Worm (Caenorhabditis elegans) whole organism, L3 larva: ENCODE measurements around the gene atic-1.

Source experiments
- ceh-16 ChIP-seq: sonication (generic microtip); optimal IDR thresholded peaks from 2 replicates; lab custom pipeline; 2017; ENCODE audit warnings: missing biosample characterization, missing genetic modification characterization
- ceh-28 ChIP-seq: fragments of 150-350 bp; optimal IDR thresholded peaks from 2 replicates; lab custom pipeline; 2014; ENCODE audit warnings: missing biosample characterization, missing genetic modification reagents, missing genetic modification characterization
- egl-27 ChIP-seq: sonication (generic microtip); optimal IDR thresholded peaks from 4 replicates; lab custom pipeline; 2017; ENCODE audit warnings: missing biosample characterization, missing genetic modification reagents, missing genetic modification characterization
- elt-2 ChIP-seq: sonication (generic microtip); optimal IDR thresholded peaks from 2 replicates; lab custom pipeline; 2016; ENCODE audit warnings: missing genetic modification reagents, mild to moderate bottlenecking, missing genetic modification characterization, missing compliant biosample characterization
- fkh-10 ChIP-seq: sonication (generic microtip); optimal IDR thresholded peaks from 2 replicates; lab custom pipeline; 2017; ENCODE audit warnings: missing biosample characterization, missing genetic modification reagents, missing genetic modification characterization
- fos-1 ChIP-seq: fragments of 150-350 bp; optimal IDR thresholded peaks from 2 replicates; lab custom pipeline; 2014; ENCODE audit warnings: missing biosample characterization, missing genetic modification characterization
- hmg-11 ChIP-seq: sonication (generic microtip); optimal IDR thresholded peaks from 2 replicates; lab custom pipeline; 2016; ENCODE audit warnings: missing genetic modification characterization, missing compliant biosample characterization
- lin-15B ChIP-seq: fragments of 150-350 bp; optimal IDR thresholded peaks from 2 replicates; lab custom pipeline; 2014; ENCODE audit warnings: missing biosample characterization, missing genetic modification characterization
- lin-39 ChIP-seq: fragments of 150-350 bp; optimal IDR thresholded peaks from 2 replicates; lab custom pipeline; 2018; ENCODE audit warnings: missing biosample characterization, missing genetic modification reagents, missing genetic modification characterization
- lsy-12 ChIP-seq: sonication (generic microtip); optimal IDR thresholded peaks from 2 replicates; lab custom pipeline; 2016; ENCODE audit warnings: mild to moderate bottlenecking, missing genetic modification characterization, missing compliant biosample characterization
- mdl-1 ChIP-seq: fragments of 150-350 bp; optimal IDR thresholded peaks from 2 replicates; lab custom pipeline; 2014; ENCODE audit warnings: missing biosample characterization, missing genetic modification characterization
- mml-1 ChIP-seq: fragments of 150-350 bp; sonication (generic microtip); optimal IDR thresholded peaks from 3 replicates; lab custom pipeline; 2014; ENCODE audit warnings: missing biosample characterization, missing genetic modification characterization
- nfya-1 ChIP-seq: sonication (generic microtip); optimal IDR thresholded peaks from 2 replicates; lab custom pipeline; 2017; ENCODE audit warnings: missing genetic modification characterization, mild to moderate bottlenecking, missing compliant biosample characterization, antibody characterized with exemption, moderate library complexity; ENCODE audit not compliant: insufficient read depth
- nhr-11 ChIP-seq: fragments of 150-350 bp; optimal IDR thresholded peaks from 2 replicates; lab custom pipeline; 2014; ENCODE audit warnings: missing biosample characterization, missing genetic modification characterization
- nhr-12 ChIP-seq: fragments of 150-350 bp; optimal IDR thresholded peaks from 2 replicates; lab custom pipeline; 2014; ENCODE audit warnings: missing biosample characterization, missing genetic modification characterization
- nhr-23 ChIP-seq: fragments of 150-350 bp; optimal IDR thresholded peaks from 2 replicates; lab custom pipeline; 2014; ENCODE audit warnings: missing biosample characterization, missing genetic modification reagents, missing genetic modification characterization
- nhr-25 ChIP-seq: sonication (generic microtip); optimal IDR thresholded peaks from 2 replicates; lab custom pipeline; 2017; ENCODE audit warnings: missing biosample characterization, missing genetic modification characterization
- nhr-28 ChIP-seq: fragments of 150-350 bp; optimal IDR thresholded peaks from 2 replicates; lab custom pipeline; 2014; ENCODE audit warnings: missing biosample characterization, missing genetic modification characterization
- nhr-43 ChIP-seq: sonication (generic microtip); optimal IDR thresholded peaks from 2 replicates; lab custom pipeline; 2016; ENCODE audit warnings: mild to moderate bottlenecking, missing genetic modification characterization, missing compliant biosample characterization; ENCODE audit not compliant: poor library complexity, severe bottlenecking
- nhr-67 ChIP-seq: fragments of 150-350 bp; optimal IDR thresholded peaks from 2 replicates; lab custom pipeline; 2014; ENCODE audit warnings: missing biosample characterization, missing genetic modification characterization
- pha-4 ChIP-seq: fragments of 150-350 bp; optimal IDR thresholded peaks from 2 replicates; lab custom pipeline; 2014; ENCODE audit warnings: missing biosample characterization, missing genetic modification reagents, missing genetic modification characterization
- snpc-4 ChIP-seq: fragments of 150-350 bp; optimal IDR thresholded peaks from 2 replicates; lab custom pipeline; 2014; ENCODE audit warnings: missing biosample characterization, missing genetic modification characterization
- unc-39 ChIP-seq: sonication (generic microtip); optimal IDR thresholded peaks from 4 replicates; lab custom pipeline; 2017; ENCODE audit warnings: missing biosample characterization, missing genetic modification characterization
- zag-1 ChIP-seq: fragments of 150-350 bp; optimal IDR thresholded peaks from 2 replicates; lab custom pipeline; 2014; ENCODE audit warnings: missing biosample characterization, missing genetic modification characterization
- ztf-4 ChIP-seq: fragments of 150-350 bp; optimal IDR thresholded peaks from 2 replicates; lab custom pipeline; 2014; ENCODE audit warnings: missing biosample characterization, missing genetic modification characterization

The atic-1 gene

DNA sequence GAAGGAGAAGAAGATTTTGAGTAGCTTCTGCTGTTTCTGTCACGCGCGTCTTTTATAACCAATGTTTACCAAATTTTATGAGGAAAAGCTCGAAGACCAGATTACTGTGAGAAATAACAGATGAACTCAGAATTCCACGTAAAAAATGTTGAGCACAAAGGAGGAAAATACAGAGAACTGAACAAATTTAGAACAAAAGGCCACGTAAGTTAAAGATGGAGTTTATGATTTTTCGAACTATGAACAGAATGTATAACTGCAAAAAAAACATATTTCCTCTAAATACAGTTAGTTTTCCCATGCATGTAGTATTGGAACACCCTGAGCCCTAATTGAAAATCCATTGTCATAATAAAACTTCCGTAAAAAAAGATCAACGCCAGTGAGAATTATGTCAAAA, 59.1 kb downstream of the atic-1 start, which contains the start of gene exc-9:
Gene exc-9, minus strand, starts transcription at position 101 of the 400 bp plus-strand sequence.
- TF ChIP-seq unc-39 (tag; lab: Kevin White, UChicago), result no peak
- TF ChIP-seq fos-1 (tag; lab: Kevin White, UChicago), result no peak
- no peak for TF ChIP-seq zag-1 (tag; lab: Kevin White, UChicago)
- TF ChIP-seq pha-4 (tag; lab: Kevin White, UChicago), result no peak
- TF ChIP-seq nhr-43, result no peak
- TF ChIP-seq hmg-11 (tag; lab: Kevin White, UChicago), result no peak

DNA sequence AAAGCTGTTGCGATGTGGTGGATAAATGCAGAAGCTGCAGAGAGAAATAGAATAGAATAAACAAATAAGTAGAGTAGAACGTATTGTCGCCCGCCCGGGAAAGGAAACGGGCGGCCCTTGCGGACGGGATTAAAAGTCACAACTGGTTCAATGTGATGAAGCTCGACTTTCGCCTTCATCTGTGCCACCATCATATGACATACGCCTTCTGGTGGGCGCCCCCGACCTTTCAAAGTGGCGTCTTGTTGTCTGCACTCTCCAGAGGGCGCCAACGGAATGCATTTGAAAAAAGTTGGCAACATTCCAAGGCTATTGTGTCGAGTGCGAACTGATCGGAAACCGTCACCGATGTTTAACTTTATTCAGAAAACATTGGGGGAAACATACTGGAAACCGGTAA, 61.4 kb downstream of the atic-1 start:
- TF ChIP-seq fkh-10 (GFP tag; lab: Kevin White, UChicago) (no peak), ceh-28 (no peak), lin-39 (peak; percentile 19), nfya-1 (tag; lab: Kevin White, UChicago) (peak; percentile 33), nhr-23 (tag; lab: Kevin White, UChicago) (peak; percentile 9), nhr-25 (tag; lab: Kevin White, UChicago) (peak; percentile 76)

DNA sequence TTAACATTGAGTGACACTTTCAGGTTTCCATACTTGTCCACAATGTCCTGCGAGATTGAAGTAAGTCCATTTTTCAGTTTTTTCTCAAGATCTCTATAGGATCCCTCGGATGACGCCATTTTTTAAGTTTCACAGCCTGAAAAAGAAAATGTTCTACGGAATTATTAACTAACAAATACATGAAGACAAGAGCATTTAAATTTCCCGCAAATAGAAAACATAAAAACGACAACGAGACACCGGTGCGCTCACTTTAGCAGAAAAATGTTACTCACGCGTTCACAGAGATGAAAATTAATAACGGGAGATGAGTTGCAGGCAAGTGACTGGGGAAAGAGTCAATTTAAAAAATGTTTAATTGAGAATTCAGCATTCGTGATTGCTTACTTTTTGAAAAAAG, 64.6 kb downstream of the atic-1 start, which contains the start of gene czw-1:
Gene czw-1, minus strand, starts transcription at position 369 of the 400 bp plus-strand sequence.
- TF ChIP-seq nhr-12 (no peak), nhr-67 (tag; lab: Kevin White, UChicago) (no peak), nhr-11 (tag; lab: Kevin White, UChicago) (no peak), ztf-4 (tag; lab: Kevin White, UChicago) (no peak), hmg-11 (tag; lab: Kevin White, UChicago) (no peak), ceh-16 (tag; lab: Kevin White, UChicago) (no peak), egl-27 (no peak), fos-1 (tag; lab: Kevin White, UChicago) (no peak), nhr-28 (tag; lab: Kevin White, UChicago) (no peak), pha-4 (tag; lab: Kevin White, UChicago) (no peak), mdl-1 (no peak), ceh-28 (no peak), mml-1 (tag; lab: Kevin White, UChicago) (no peak)

DNA sequence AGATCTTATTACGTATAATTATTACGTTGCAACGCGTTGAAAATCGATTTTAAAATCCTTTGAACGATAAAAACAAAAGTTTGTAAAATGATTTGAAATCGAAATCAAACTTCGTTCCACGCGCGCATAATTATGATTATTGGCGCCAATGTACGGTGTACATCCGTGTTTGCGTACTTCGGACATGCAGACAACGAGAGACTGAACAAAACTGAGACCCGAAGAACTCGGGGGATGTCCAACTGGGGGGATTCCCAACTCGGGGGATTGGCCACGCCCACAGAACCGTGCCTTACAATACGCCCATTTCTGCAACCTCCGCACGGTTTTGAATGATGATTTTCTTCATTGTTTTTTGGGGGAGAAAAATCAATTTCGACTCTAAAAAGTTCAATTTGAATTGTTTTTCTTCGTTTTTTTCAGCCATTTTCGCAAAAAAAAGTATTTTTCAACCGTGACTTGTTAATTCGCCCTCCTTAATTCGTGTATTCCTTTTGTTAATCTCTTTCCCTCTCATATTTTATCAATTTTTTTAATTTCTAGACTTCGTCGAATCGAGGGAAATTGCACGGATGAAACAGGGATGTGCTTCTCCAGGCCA, 65.2 kb downstream of the atic-1 start, which contains the start of gene F20D12.12:
Gene F20D12.12, plus strand, starts transcription at position 542 of the 601 bp plus-strand sequence.
- TF ChIP-seq pha-4 (tag; lab: Kevin White, UChicago), result peak; percentile 66
- peak; percentile 57 for TF ChIP-seq lsy-12 (tag; lab: Kevin White, UChicago)
- TF ChIP-seq lin-39, result peak; percentile 66
- peak; percentile 69 for TF ChIP-seq lin-15B
- TF ChIP-seq nfya-1 (tag; lab: Kevin White, UChicago), result peak; percentile 85
- peak; percentile 19 for TF ChIP-seq snpc-4
- TF ChIP-seq elt-2 (tag; lab: Kevin White, UChicago), result peak; percentile 52
- peak; percentile 56 for TF ChIP-seq hmg-11 (tag; lab: Kevin White, UChicago)
- TF ChIP-seq nhr-23 (tag; lab: Kevin White, UChicago), result peak; percentile 67
- peak; percentile 7 for TF ChIP-seq nhr-43

DNA sequence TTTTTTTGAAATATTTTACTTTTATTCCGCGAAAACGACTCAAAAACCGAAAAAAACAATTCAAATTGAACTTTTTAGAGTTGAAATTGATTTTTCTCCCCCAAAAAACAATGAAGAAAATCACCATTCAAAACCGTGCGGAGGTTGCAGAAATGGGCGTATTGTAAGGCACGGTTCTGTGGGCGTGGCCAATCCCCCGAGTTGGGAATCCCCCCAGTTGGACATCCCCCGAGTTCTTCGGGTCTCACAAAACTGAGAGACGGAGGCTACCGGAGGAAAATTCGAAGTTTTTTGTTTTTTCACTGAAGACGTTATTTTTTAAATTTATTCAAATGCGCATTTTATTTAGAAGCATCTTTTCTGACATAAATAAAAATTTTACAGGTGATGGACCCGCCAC, 66.5 kb downstream of the atic-1 start, which contains the start of gene mcm-3AP:
Gene mcm-3AP, plus strand, starts transcription at position 383 of the 400 bp plus-strand sequence.
- TF ChIP-seq hmg-11 (tag; lab: Kevin White, UChicago) (peak; percentile 13), elt-2 (tag; lab: Kevin White, UChicago) (peak; percentile 26), nfya-1 (tag; lab: Kevin White, UChicago) (peak; percentile 58)
